Worm (Caenorhabditis elegans) whole organism, early embryonic: ENCODE measurements around the gene coa-7.

ENCODE experiments used
- B0310.2 ChIP-seq: sonication (generic microtip); optimal IDR thresholded peaks from 2 replicates; lab custom pipeline; 2016; ENCODE audit warnings: mild to moderate bottlenecking, missing genetic modification characterization, missing compliant biosample characterization
- aly-1 ChIP-seq: sonication (generic microtip); optimal IDR thresholded peaks from 2 replicates; lab custom pipeline; 2016; ENCODE audit warnings: missing genetic modification characterization, missing compliant biosample characterization
- ama-1 ChIP-seq: fragments of 150-350 bp; optimal IDR thresholded peaks from 2 replicates; lab custom pipeline; 2014
- ceh-13 ChIP-seq: fragments of 200-800 bp; sonication (Bioruptor generic); optimal IDR thresholded peaks from 2 replicates; lab custom pipeline; 2018; ENCODE audit warnings: mild to moderate bottlenecking, missing genetic modification characterization, missing compliant biosample characterization
- ets-7 ChIP-seq: sonication (generic microtip); optimal IDR thresholded peaks from 2 replicates; lab custom pipeline; 2016; ENCODE audit warnings: missing genotype, missing genetic modification characterization, missing compliant biosample characterization
- flt-1 ChIP-seq: fragments of 200-800 bp; sonication (Bioruptor generic); IDR thresholded peaks from 2 replicates; pipeline ENCODE4 v1.3.6; 2022; ENCODE audit warnings: missing genetic modification characterization, missing compliant biosample characterization
- hmg-4 ChIP-seq: fragments of 200-800 bp; sonication (Bioruptor generic); optimal IDR thresholded peaks from 2 replicates; lab custom pipeline; 2018; ENCODE audit warnings: mild to moderate bottlenecking, missing genetic modification characterization, missing compliant biosample characterization
- hnd-1 ChIP-seq: sonication (generic microtip); optimal IDR thresholded peaks from 2 replicates; lab custom pipeline; 2016; ENCODE audit warnings: missing genetic modification characterization, missing compliant biosample characterization
- sea-1 ChIP-seq: fragments of 200-800 bp; sonication (Bioruptor generic); conservative IDR thresholded peaks from 2 replicates; pipeline ENCODE4 v1.3.6; 2022; ENCODE audit warnings: missing genetic modification characterization, missing compliant biosample characterization
- tra-4 ChIP-seq: sonication (generic microtip); optimal IDR thresholded peaks from 2 replicates; lab custom pipeline; 2017; ENCODE audit warnings: missing genetic modification characterization, missing compliant biosample characterization

DNA sequence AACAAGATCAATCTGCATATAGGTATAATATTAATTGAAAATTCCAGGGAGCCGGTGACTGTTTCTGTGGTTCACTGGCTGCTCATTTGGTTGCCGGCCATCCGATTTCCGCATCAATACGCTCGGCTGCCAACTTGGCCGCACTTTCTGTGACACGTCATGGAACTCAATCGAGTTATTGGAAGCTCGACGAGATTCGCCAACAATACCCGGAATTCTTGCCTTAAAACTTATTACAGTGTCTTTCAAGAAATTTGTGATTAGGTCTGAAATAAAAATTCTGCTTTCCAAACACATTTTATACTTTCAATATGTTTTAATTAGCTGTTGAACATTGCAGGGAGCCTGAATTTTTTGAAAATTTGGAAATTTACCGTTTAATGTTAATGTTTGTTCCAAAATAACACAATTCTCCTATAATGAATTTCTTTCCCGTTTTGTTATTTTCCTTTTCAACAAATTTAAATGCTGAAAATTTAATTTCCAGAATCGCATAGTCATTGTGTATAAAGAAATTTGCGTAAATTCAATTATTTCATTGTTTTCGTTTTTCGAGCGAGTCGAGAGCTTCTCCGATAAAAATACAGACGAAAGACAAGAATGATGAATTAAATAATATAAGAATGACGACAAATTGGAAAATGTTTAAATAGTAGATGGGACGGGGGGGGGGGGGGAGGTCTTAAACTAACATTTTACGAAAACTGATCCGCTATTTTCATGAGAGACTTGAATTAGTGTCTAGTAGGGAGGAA is 36.7 kb downstream of the coa-7 start:
- no peak for TF ChIP-seq ama-1
- TF ChIP-seq aly-1: no peak
- no peak for TF ChIP-seq hnd-1
- no peak for TF ChIP-seq hmg-4 (GFP tag; lab: Kevin White, UChicago)
- TF ChIP-seq sea-1 (GFP tag; lab: Robert Waterston, UW): no peak
- TF ChIP-seq flt-1 (GFP tag; lab: Robert Waterston, UW): no peak
- TF ChIP-seq B0310.2: no peak
- no peak for TF ChIP-seq tra-4 (tag; lab: Kevin White, UChicago)
- no peak for TF ChIP-seq ets-7 (tag; lab: Kevin White, UChicago)
- TF ChIP-seq ceh-13: no peak
